Fruit fly (Drosophila melanogaster): Measurements from ENCODE around the gene Prestin.

DNA sequence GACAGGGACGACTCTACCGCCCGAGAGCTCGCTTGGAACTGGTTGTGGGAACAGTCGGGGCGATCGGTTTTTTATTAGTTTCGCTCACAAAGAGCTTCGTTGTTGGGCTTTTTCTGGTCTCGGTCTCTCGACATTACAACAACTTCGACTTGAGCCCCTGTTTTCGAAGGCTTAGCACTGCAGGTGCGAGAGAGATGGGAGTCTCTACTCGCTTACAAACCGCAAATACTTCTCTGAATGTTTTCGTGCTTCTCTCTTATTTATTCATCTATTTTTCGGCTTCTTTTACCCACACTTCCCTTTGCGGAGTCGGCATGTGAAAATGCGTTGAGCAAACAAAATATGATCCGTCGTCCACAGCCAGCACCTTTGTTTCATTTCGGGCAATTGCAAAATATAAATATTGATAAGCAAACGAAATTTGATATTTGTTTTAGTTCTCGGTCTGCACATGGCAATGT lies 11.8 kb downstream of the Prestin start, which contains the start of gene Tsp74F:
- TF ChIP-seq ttk (optimal IDR thresholded peaks at IDR 0.05): no peak
- no peak for TF ChIP-seq Myc (optimal IDR thresholded peaks at IDR 0.05)
- no peak for TF ChIP-seq Sin3A (optimal IDR thresholded peaks at IDR 0.05)

Data from Kc167 (cell line).